Worm (Caenorhabditis elegans) whole organism, early embryonic: ENCODE results near the gene miz-1.

ENCODE experiments used
- F13C5.2 ChIP-seq: sonication (generic microtip); optimal IDR thresholded peaks from 2 replicates; lab custom pipeline; 2017; ENCODE audit warnings: mild to moderate bottlenecking, missing genetic modification characterization, inconsistent platforms, missing compliant biosample characterization
- ama-1 ChIP-seq: fragments of 150-350 bp; optimal IDR thresholded peaks from 2 replicates; lab custom pipeline; 2014
- flt-1 ChIP-seq: fragments of 200-800 bp; sonication (Bioruptor generic); IDR thresholded peaks from 2 replicates; pipeline ENCODE4 v1.3.6; 2022; ENCODE audit warnings: missing genetic modification characterization, missing compliant biosample characterization
- hmg-4 ChIP-seq: fragments of 200-800 bp; sonication (Bioruptor generic); optimal IDR thresholded peaks from 2 replicates; lab custom pipeline; 2018; ENCODE audit warnings: mild to moderate bottlenecking, missing genetic modification characterization, missing compliant biosample characterization
- hnd-1 ChIP-seq: sonication (generic microtip); optimal IDR thresholded peaks from 2 replicates; lab custom pipeline; 2016; ENCODE audit warnings: missing genetic modification characterization, missing compliant biosample characterization
- scrt-1 ChIP-seq: fragments of 200-800 bp; sonication (Bioruptor generic); IDR thresholded peaks from 2 replicates; pipeline ENCODE4 v1.3.6; 2022; ENCODE audit warnings: missing genetic modification characterization, missing compliant biosample characterization
- tbx-11 ChIP-seq: fragments of 200-800 bp; sonication (Bioruptor generic); IDR thresholded peaks from 2 replicates; pipeline ENCODE4 v1.3.6; 2022; ENCODE audit warnings: missing genetic modification characterization, missing compliant biosample characterization

DNA sequence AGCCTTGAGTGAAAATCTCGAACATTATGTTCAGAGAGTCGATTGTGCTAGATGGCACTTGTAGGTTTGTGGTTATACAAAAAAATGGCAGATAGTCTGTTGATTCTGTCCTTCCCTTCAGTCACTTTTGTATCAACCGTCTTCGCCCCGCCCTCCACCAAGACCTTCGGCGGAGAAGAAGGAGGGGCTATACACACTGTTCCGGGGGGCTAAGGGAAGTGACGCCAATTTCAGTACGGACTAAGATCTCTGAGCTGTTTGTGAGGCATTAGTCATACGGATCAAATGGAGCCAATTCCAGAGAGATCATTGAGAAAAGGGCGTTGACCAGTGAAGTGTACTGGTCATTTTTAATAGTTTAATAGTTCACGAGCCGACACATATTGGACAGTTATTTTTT, 31.6 kb upstream of the miz-1 start, which contains the start of gene swt-3:
- TF ChIP-seq ama-1 (lab: Kevin White, UChicago) (no peak), F13C5.2 (no peak), scrt-1 (GFP tag; lab: Robert Waterston, UW) (no peak), tbx-11 (no peak), hmg-4 (no peak), flt-1 (GFP tag; lab: Robert Waterston, UW) (no peak), hnd-1 (no peak)
